Fruit fly (Drosophila melanogaster) whole organism, adult: ENCODE measurements around the gene Pex7.

ENCODE experiments used
- CG33017 ChIP-seq: fragments of 200-800 bp; sonication (Bioruptor generic); optimal IDR thresholded peaks from 2 replicates; lab custom pipeline; 2018; ENCODE audit warnings: missing biosample characterization, mild to moderate bottlenecking, missing genetic modification characterization, moderate library complexity
- CG5204 ChIP-seq: fragments of 200-800 bp; sonication (Bioruptor generic); optimal IDR thresholded peaks from 2 replicates; lab custom pipeline; 2016; ENCODE audit warnings: missing biosample characterization, missing genetic modification characterization
- CG7045 ChIP-seq: fragments of 200-800 bp; sonication (Bioruptor generic); optimal IDR thresholded peaks from 2 replicates; lab custom pipeline; 2017; ENCODE audit warnings: missing biosample characterization, mild to moderate bottlenecking, missing genetic modification characterization
- CG7101 ChIP-seq: fragments of 200-800 bp; sonication (Bioruptor generic); optimal IDR thresholded peaks from 2 replicates; lab custom pipeline; 2018; ENCODE audit warnings: missing biosample characterization, mild to moderate bottlenecking, missing genetic modification characterization, moderate library complexity
- cic ChIP-seq: fragments of 200-800 bp; sonication (Bioruptor generic); optimal IDR thresholded peaks from 2 replicates; lab custom pipeline; 2017; ENCODE audit warnings: missing biosample characterization, mild to moderate bottlenecking, missing genetic modification characterization, moderate library complexity
- tj ChIP-seq: fragments of 200-800 bp; sonication (Bioruptor generic); optimal IDR thresholded peaks from 3 replicates; lab custom pipeline; 2017; ENCODE audit warnings: missing biosample characterization, mild to moderate bottlenecking, missing genetic modification characterization, moderate library complexity

DNA sequence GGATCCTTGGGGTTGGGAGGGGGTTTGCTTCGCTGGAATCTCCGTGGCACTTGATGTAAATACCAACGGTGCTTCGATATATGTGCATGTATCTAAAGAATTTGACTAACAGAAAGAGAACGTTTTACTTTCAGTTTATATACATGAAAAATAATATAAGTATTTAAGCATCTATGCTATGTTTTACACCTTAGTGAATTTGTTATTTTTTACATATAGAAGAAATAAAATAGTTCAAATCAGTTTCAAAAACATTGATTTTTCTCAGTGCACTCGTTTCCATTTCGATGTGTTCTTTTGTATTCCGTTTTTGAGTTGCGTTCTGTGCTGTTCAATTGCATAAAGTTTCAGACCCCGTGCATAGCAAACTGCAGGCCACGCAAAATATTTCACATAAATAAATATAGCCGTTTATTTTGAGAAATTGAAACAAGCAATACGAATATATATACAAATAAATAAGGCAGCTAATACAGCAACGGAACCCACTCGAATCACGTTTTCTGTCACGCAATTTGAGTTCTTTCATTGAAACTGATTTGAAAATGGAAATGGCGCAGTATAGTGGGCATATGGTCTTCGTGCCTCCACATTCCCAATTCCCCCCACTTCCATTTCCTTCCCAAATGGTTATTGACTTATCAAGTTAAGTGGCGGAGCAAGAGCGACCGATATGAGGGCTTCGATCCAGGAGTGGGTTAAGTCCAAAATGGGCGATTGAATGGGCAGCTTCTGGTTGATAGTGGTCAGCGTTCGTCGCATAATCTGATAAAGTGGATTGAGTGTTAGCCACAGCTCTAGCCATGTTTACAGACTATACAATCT is 35.8 kb downstream of the Pex7 start:
- TF ChIP-seq cic: peak; percentile 55
- peak; percentile 13 for TF ChIP-seq CG7101 (tag; lab: Kevin White, UChicago)
- TF ChIP-seq CG5204: no peak
- peak; percentile 81 for TF ChIP-seq tj (GFP tag; lab: Kevin White, UChicago)
- no peak for TF ChIP-seq CG33017 (tag; lab: Kevin White, UChicago)
- no peak for TF ChIP-seq CG7045 (GFP tag; lab: Kevin White, UChicago)
